Fruit fly (Drosophila melanogaster) whole organism, pupa: ENCODE data around the gene Lrch.

Source experiments
- CG10348 ChIP-seq: fragments of 200-800 bp; sonication (Bioruptor generic); IDR thresholded peaks from 2 replicates; pipeline ENCODE4 v1.3.6; 2022; ENCODE audit warnings: missing biosample characterization, missing genetic modification characterization
- CG12605 ChIP-seq: fragments of 200-800 bp; sonication (Bioruptor generic); IDR thresholded peaks from 2 replicates; pipeline ENCODE4 v1.3.6; 2022; ENCODE audit warnings: missing biosample characterization, missing genetic modification characterization
- CG13204 ChIP-seq: fragments of 200-800 bp; sonication (Bioruptor generic); optimal IDR thresholded peaks from 2 replicates; lab custom pipeline; 2018; ENCODE audit warnings: missing biosample characterization, mild to moderate bottlenecking, missing genetic modification characterization, moderate library complexity
- CG14655 ChIP-seq: fragments of 200-800 bp; sonication (Bioruptor generic); optimal IDR thresholded peaks from 3 replicates; lab custom pipeline; 2017; ENCODE audit warnings: mild to moderate bottlenecking, missing biosample characterization, missing genetic modification reagents, missing genetic modification characterization
- CG15710 ChIP-seq: fragments of 200-800 bp; sonication (Bioruptor generic); optimal IDR thresholded peaks from 2 replicates; lab custom pipeline; 2018; ENCODE audit warnings: missing biosample characterization, mild to moderate bottlenecking, missing genetic modification characterization, moderate library complexity
- CG17806 ChIP-seq: fragments of 200-800 bp; sonication (Bioruptor generic); optimal IDR thresholded peaks from 2 replicates; lab custom pipeline; 2018; ENCODE audit warnings: missing biosample characterization, mild to moderate bottlenecking, missing genetic modification characterization, moderate library complexity
- CG32121 ChIP-seq: fragments of 200-800 bp; sonication (Bioruptor generic); IDR thresholded peaks from 2 replicates; pipeline ENCODE4 v1.3.6; 2022; ENCODE audit warnings: missing biosample characterization, missing genetic modification characterization
- CG34367 ChIP-seq: fragments of 200-800 bp; sonication (Bioruptor generic); optimal IDR thresholded peaks from 2 replicates; lab custom pipeline; 2018; ENCODE audit warnings: missing biosample characterization, mild to moderate bottlenecking, missing genetic modification characterization
- CG4496 ChIP-seq: fragments of 200-800 bp; sonication (Bioruptor generic); IDR thresholded peaks from 3 replicates; pipeline ENCODE4 v1.3.6; 2022; ENCODE audit warnings: missing biosample characterization, missing genetic modification characterization
- CG8159 ChIP-seq: fragments of 200-800 bp; sonication (Bioruptor generic); optimal IDR thresholded peaks from 3 replicates; lab custom pipeline; 2018; ENCODE audit warnings: missing biosample characterization, mild to moderate bottlenecking, missing genetic modification characterization, moderate library complexity
- CG8301 ChIP-seq: fragments of 200-800 bp; sonication (Bioruptor generic); optimal IDR thresholded peaks from 2 replicates; lab custom pipeline; 2018; ENCODE audit warnings: missing biosample characterization, mild to moderate bottlenecking, missing genetic modification characterization
- CG9948 ChIP-seq: fragments of 200-800 bp; sonication (Bioruptor generic); optimal IDR thresholded peaks from 2 replicates; lab custom pipeline; 2018; ENCODE audit warnings: missing biosample characterization, mild to moderate bottlenecking, missing genetic modification characterization, moderate library complexity
- D1 ChIP-seq: fragments of 200-800 bp; sonication (Bioruptor generic); optimal IDR thresholded peaks from 2 replicates; lab custom pipeline; 2018; ENCODE audit warnings: missing biosample characterization, mild to moderate bottlenecking, missing genetic modification characterization, moderate library complexity
- EcR ChIP-seq: fragments of 200-800 bp; sonication (Bioruptor generic); optimal IDR thresholded peaks from 3 replicates; lab custom pipeline; 2019; ENCODE audit warnings: missing biosample characterization, missing genetic modification characterization, mild to moderate bottlenecking, moderate library complexity, missing genetic modification reagents
- Ets98B ChIP-seq: fragments of 200-800 bp; sonication (Bioruptor generic); IDR thresholded peaks from 2 replicates; pipeline ENCODE4 v1.3.6; 2022; ENCODE audit warnings: missing biosample characterization, missing genetic modification characterization
- Pif1A ChIP-seq: fragments of 200-800 bp; sonication (Bioruptor generic); optimal IDR thresholded peaks from 3 replicates; lab custom pipeline; 2016; ENCODE audit warnings: missing biosample characterization, missing genetic modification characterization
- Pif1B ChIP-seq: fragments of 200-800 bp; sonication (Bioruptor generic); optimal IDR thresholded peaks from 3 replicates; lab custom pipeline; 2016; ENCODE audit warnings: missing biosample characterization, missing genetic modification characterization
- Snoo ChIP-seq: fragments of 200-800 bp; sonication (Bioruptor generic); optimal IDR thresholded peaks from 3 replicates; lab custom pipeline; 2017; ENCODE audit warnings: missing biosample characterization, mild to moderate bottlenecking, missing genetic modification characterization, inconsistent platforms
- fd96Ca ChIP-seq: fragments of 200-800 bp; sonication (Bioruptor generic); IDR thresholded peaks from 3 replicates; pipeline ENCODE4 v1.3.6; 2022; ENCODE audit warnings: missing biosample characterization, missing genetic modification characterization
- gl ChIP-seq: fragments of 200-800 bp; sonication (Bioruptor generic); optimal IDR thresholded peaks from 2 replicates; lab custom pipeline; 2018; ENCODE audit warnings: missing biosample characterization, mild to moderate bottlenecking, missing genetic modification characterization
- rn ChIP-seq: fragments of 200-800 bp; sonication (Bioruptor generic); IDR thresholded peaks from 2 replicates; pipeline ENCODE4 v1.3.6; 2022; ENCODE audit warnings: missing biosample characterization, missing genetic modification characterization

Lrch gene

dm6 chr2L:17380508-17380907 lies 3.4 kb downstream of the Lrch start:
- TF ChIP-seq D1 (tag; lab: Kevin White, UChicago) (no peak), CG8159 (tag; lab: Kevin White, UChicago) (no peak), CG13204 (GFP tag; lab: Kevin White, UChicago) (no peak), Snoo (tag; lab: Kevin White, UChicago) (no peak), Ets98B (GFP tag; lab: Robert Waterston, UW) (no peak), rn (no peak), CG10348 (GFP tag; lab: Robert Waterston, UW) (no peak), CG17806 (tag; lab: Kevin White, UChicago) (no peak), EcR (no peak), CG8301 (tag; lab: Kevin White, UChicago) (no peak), CG12605 (GFP tag; lab: Robert Waterston, UW) (no peak), CG32121 (no peak), fd96Ca (no peak), CG34367 (tag; lab: Kevin White, UChicago) (no peak)

- peak; percentile 78 for TF ChIP-seq gl (tag; lab: Kevin White, UChicago)
- TF ChIP-seq Pif1A, result peak; percentile 56
- peak; percentile 16; the same call in 1 of the 2 replicates for TF ChIP-seq CG32121
- TF ChIP-seq Pif1B (GFP tag; lab: Kevin White, UChicago), result peak; percentile 66
- no peak for TF ChIP-seq Snoo (tag; lab: Kevin White, UChicago)
- TF ChIP-seq CG4496 (GFP tag; lab: Robert Waterston, UW), result peak; percentile 61; the same call in 2 of the 3 replicates
- TF ChIP-seq CG17806 (tag; lab: Kevin White, UChicago), result peak; percentile 14
- TF ChIP-seq rn, result peak; percentile 19; the same call in 1 of the 2 replicates
- no peak for TF ChIP-seq CG12605 (GFP tag; lab: Robert Waterston, UW)
- TF ChIP-seq CG34367 (tag; lab: Kevin White, UChicago), result peak; percentile 54
- TF ChIP-seq CG13204 (GFP tag; lab: Kevin White, UChicago), result peak; percentile 74
- no peak for TF ChIP-seq CG10348 (GFP tag; lab: Robert Waterston, UW)
- TF ChIP-seq CG15710, result peak; percentile 21
- TF ChIP-seq fd96Ca, result no peak
- peak; percentile 57 for TF ChIP-seq EcR
- no peak for TF ChIP-seq D1 (tag; lab: Kevin White, UChicago)
- no peak for TF ChIP-seq CG8301 (tag; lab: Kevin White, UChicago)
- TF ChIP-seq CG9948, result no peak
- peak; percentile 25; the same call in 1 of the 2 replicates for TF ChIP-seq Ets98B (GFP tag; lab: Robert Waterston, UW)
- peak; percentile 20 for TF ChIP-seq CG8159 (tag; lab: Kevin White, UChicago)
- TF ChIP-seq CG14655 (GFP tag; lab: Kevin White, UChicago), result peak; percentile 35
Measured at dm6 chr2L:17379844-17380243, 4.1 kb downstream of the Lrch start.

dm6 chr2L:17378767-17379301 lies 5.1 kb downstream of the Lrch start:
- peak; percentile 94 for TF ChIP-seq CG4496 (GFP tag; lab: Robert Waterston, UW)
- TF ChIP-seq CG32121, result peak; percentile 84
- no peak for TF ChIP-seq EcR
- peak; percentile 3 for TF ChIP-seq CG13204 (GFP tag; lab: Kevin White, UChicago)
- TF ChIP-seq D1 (tag; lab: Kevin White, UChicago), result no peak
- peak; percentile 45 for TF ChIP-seq gl (tag; lab: Kevin White, UChicago)
- TF ChIP-seq CG34367 (tag; lab: Kevin White, UChicago), result peak; percentile 63
- peak; percentile 71 for TF ChIP-seq CG15710
- TF ChIP-seq CG17806 (tag; lab: Kevin White, UChicago), result peak; percentile 60
- TF ChIP-seq Pif1B (GFP tag; lab: Kevin White, UChicago), result peak; percentile 66
- TF ChIP-seq fd96Ca, result 0 out of 3 replicates have a peak, but pooled peaks have one; percentile 42
- TF ChIP-seq Snoo (tag; lab: Kevin White, UChicago), result peak; percentile 46
- peak; percentile 74 for TF ChIP-seq Pif1A
- peak; percentile 82 for TF ChIP-seq CG8301 (tag; lab: Kevin White, UChicago)
- TF ChIP-seq CG10348 (GFP tag; lab: Robert Waterston, UW), result peak; percentile 67; the same call in 1 of the 2 replicates
- TF ChIP-seq CG9948, result peak; percentile 59
- peak; percentile 84 for TF ChIP-seq CG12605 (GFP tag; lab: Robert Waterston, UW)
- TF ChIP-seq rn, result peak; percentile 51; the same call in 1 of the 2 replicates
- TF ChIP-seq CG8159 (tag; lab: Kevin White, UChicago), result peak; percentile 67
- peak; percentile 89 for TF ChIP-seq Ets98B (GFP tag; lab: Robert Waterston, UW)
- peak; percentile 86 for TF ChIP-seq CG14655 (GFP tag; lab: Kevin White, UChicago)

- TF ChIP-seq CG12605 (GFP tag; lab: Robert Waterston, UW), result no peak
- TF ChIP-seq CG34367 (tag; lab: Kevin White, UChicago), result no peak
Measured at dm6 chr2L:17377818-17378217, 6.1 kb downstream of the Lrch start.

dm6 chr2L:17375955-17376659 lies 7.8 kb downstream of the Lrch start:
- TF ChIP-seq CG10348 (GFP tag; lab: Robert Waterston, UW), result no peak
- TF ChIP-seq CG17806 (tag; lab: Kevin White, UChicago), result peak; percentile 32
- no peak for TF ChIP-seq rn
- peak; percentile 30 for TF ChIP-seq CG8159 (tag; lab: Kevin White, UChicago)
- no peak for TF ChIP-seq CG4496 (GFP tag; lab: Robert Waterston, UW)
- TF ChIP-seq CG8301 (tag; lab: Kevin White, UChicago), result peak; percentile 25
- no peak for TF ChIP-seq CG15710
- peak; percentile 33 for TF ChIP-seq CG14655 (GFP tag; lab: Kevin White, UChicago)
- TF ChIP-seq Pif1A, result no peak
- peak; percentile 72 for TF ChIP-seq EcR
- TF ChIP-seq CG34367 (tag; lab: Kevin White, UChicago), result no peak
- no peak for TF ChIP-seq CG13204 (GFP tag; lab: Kevin White, UChicago)
- TF ChIP-seq fd96Ca, result no peak
- TF ChIP-seq Pif1B (GFP tag; lab: Kevin White, UChicago), result no peak
- no peak for TF ChIP-seq Snoo (tag; lab: Kevin White, UChicago)
- peak; percentile 26 for TF ChIP-seq CG9948
- no peak for TF ChIP-seq Ets98B (GFP tag; lab: Robert Waterston, UW)
